Fruit fly (Drosophila melanogaster) whole organism, embryonic: ENCODE data around the gene CG2129.

Experiments
- CG10267 ChIP-seq: fragments of 200-800 bp; sonication (Bioruptor generic); optimal IDR thresholded peaks from 2 replicates; lab custom pipeline; 2018; ENCODE audit warnings: missing biosample characterization, mild to moderate bottlenecking, missing genetic modification characterization, moderate library complexity
- CG11696 ChIP-seq: fragments of 200-800 bp; sonication (Bioruptor generic); IDR thresholded peaks from 2 replicates; pipeline ENCODE4 v1.3.6; 2022; ENCODE audit warnings: missing biosample characterization, missing genetic modification characterization
- CG11723 ChIP-seq: fragments of 200-800 bp; sonication (Bioruptor generic); optimal IDR thresholded peaks from 2 replicates; lab custom pipeline; 2017; ENCODE audit warnings: missing biosample characterization, mild to moderate bottlenecking, missing genetic modification characterization
- CG12104 ChIP-seq: fragments of 200-800 bp; sonication (Bioruptor generic); optimal IDR thresholded peaks from 3 replicates; lab custom pipeline; 2016; ENCODE audit warnings: missing biosample characterization, missing genetic modification characterization
- CG13775 ChIP-seq: fragments of 200-800 bp; sonication (Bioruptor generic); optimal IDR thresholded peaks from 3 replicates; lab custom pipeline; 2017; ENCODE audit warnings: missing biosample characterization, mild to moderate bottlenecking, missing genetic modification characterization
- CG14441 ChIP-seq: fragments of 200-800 bp; sonication (Bioruptor generic); IDR thresholded peaks from 2 replicates; pipeline ENCODE4 v1.3.6; 2022; ENCODE audit warnings: missing biosample characterization, missing genetic modification characterization
- CG1602 ChIP-seq: fragments of 200-800 bp; sonication (Bioruptor generic); optimal IDR thresholded peaks from 3 replicates; lab custom pipeline; 2016; ENCODE audit warnings: missing biosample characterization, missing genetic modification characterization
- CG16779 ChIP-seq: fragments of 200-800 bp; sonication (Bioruptor generic); IDR thresholded peaks from 2 replicates; pipeline ENCODE4 v1.3.6; 2022; ENCODE audit warnings: missing biosample characterization, missing genetic modification characterization
- CG17361 ChIP-seq: fragments of 200-800 bp; sonication (Bioruptor generic); IDR thresholded peaks from 3 replicates; pipeline ENCODE4 v1.3.6; 2022; ENCODE audit warnings: missing biosample characterization, missing genetic modification characterization
- CG2678 ChIP-seq: fragments of 200-800 bp; sonication (Bioruptor generic); optimal IDR thresholded peaks from 3 replicates; lab custom pipeline; 2019; ENCODE audit warnings: missing biosample characterization, mild to moderate bottlenecking, missing genetic modification characterization, moderate library complexity
- CG3995 ChIP-seq: fragments of 200-800 bp; sonication (Bioruptor generic); optimal IDR thresholded peaks from 3 replicates; lab custom pipeline; 2016; ENCODE audit warnings: missing biosample characterization, missing genetic modification characterization
- CG4282 ChIP-seq: fragments of 200-800 bp; sonication (Bioruptor generic); optimal IDR thresholded peaks from 2 replicates; lab custom pipeline; 2016; ENCODE audit warnings: missing biosample characterization, missing genetic modification characterization
- CG4404 ChIP-seq: fragments of 200-800 bp; sonication (Bioruptor generic); IDR thresholded peaks from 2 replicates; pipeline ENCODE4 v1.3.6; 2022; ENCODE audit warnings: missing biosample characterization, missing genetic modification characterization
- CG4617 ChIP-seq: fragments of 200-800 bp; sonication (Bioruptor generic); optimal IDR thresholded peaks from 3 replicates; lab custom pipeline; 2016; ENCODE audit warnings: missing biosample characterization, missing genetic modification characterization, borderline replicate concordance
- CG4820 ChIP-seq: fragments of 200-800 bp; sonication (Bioruptor generic); optimal IDR thresholded peaks from 3 replicates; lab custom pipeline; 2016; ENCODE audit warnings: missing biosample characterization, missing genetic modification characterization
- CG5953 ChIP-seq: fragments of 200-800 bp; sonication (Bioruptor generic); IDR thresholded peaks from 2 replicates; pipeline ENCODE4 v1.3.6; 2022; ENCODE audit warnings: missing biosample characterization, missing genetic modification characterization
- CG6854 ChIP-seq: fragments of 200-800 bp; sonication (Bioruptor generic); optimal IDR thresholded peaks from 3 replicates; lab custom pipeline; 2017; ENCODE audit warnings: missing biosample characterization, mild to moderate bottlenecking, missing genetic modification characterization
- CG8765 ChIP-seq: fragments of 200-800 bp; sonication (Bioruptor generic); IDR thresholded peaks from 2 replicates; pipeline ENCODE4 v1.3.6; 2022; ENCODE audit warnings: missing biosample characterization, missing genetic modification characterization
- CG8924 ChIP-seq: fragments of 200-800 bp; optimal IDR thresholded peaks from 3 replicates; lab custom pipeline; 2019; ENCODE audit warnings: missing biosample characterization, mild to moderate bottlenecking, missing genetic modification characterization, moderate library complexity
- CG9932 ChIP-seq: fragments of 200-800 bp; sonication (Bioruptor generic); IDR thresholded peaks from 2 replicates; pipeline ENCODE4 v1.3.6; 2022; ENCODE audit warnings: missing biosample characterization, missing genetic modification characterization
- Chrac-16 ChIP-seq: fragments of 200-800 bp; sonication (Bioruptor generic); optimal IDR thresholded peaks from 3 replicates; lab custom pipeline; 2016; ENCODE audit warnings: missing biosample characterization, missing genetic modification characterization
- CkIIα-i1 ChIP-seq: fragments of 200-800 bp; sonication (Bioruptor generic); IDR thresholded peaks from 2 replicates; pipeline ENCODE4 v1.3.6; 2022; ENCODE audit warnings: missing biosample characterization, missing genetic modification characterization
- Dek ChIP-seq: fragments of 200-800 bp; sonication (Bioruptor generic); optimal IDR thresholded peaks from 3 replicates; lab custom pipeline; 2019; ENCODE audit warnings: missing biosample characterization, mild to moderate bottlenecking, missing genetic modification characterization, moderate library complexity
- Doc2 ChIP-seq: fragments of 200-800 bp; sonication (Bioruptor generic); IDR thresholded peaks from 2 replicates; pipeline ENCODE4 v1.3.6; 2022; ENCODE audit warnings: missing biosample characterization, missing genetic modification characterization
- MBD-R2 ChIP-seq: fragments of 200-800 bp; sonication (Bioruptor generic); IDR thresholded peaks from 2 replicates; pipeline ENCODE4 v1.3.6; 2022; ENCODE audit warnings: missing biosample characterization, missing genetic modification characterization
- NfI ChIP-seq: fragments of 200-800 bp; sonication (Bioruptor generic); optimal IDR thresholded peaks from 3 replicates; lab custom pipeline; 2018; ENCODE audit warnings: missing biosample characterization, mild to moderate bottlenecking, missing genetic modification characterization, moderate library complexity
- Opbp ChIP-seq: fragments of 200-800 bp; sonication (Bioruptor generic); IDR thresholded peaks from 3 replicates; pipeline ENCODE4 v1.3.6; 2022; ENCODE audit warnings: missing biosample characterization, missing genetic modification characterization; ENCODE audit not compliant: partially characterized antibody
- Optix ChIP-seq: fragments of 200-800 bp; sonication (Bioruptor generic); IDR thresholded peaks from 3 replicates; pipeline ENCODE4 v1.3.6; 2022; ENCODE audit warnings: missing biosample characterization, missing genetic modification characterization
- Rfx ChIP-seq: fragments of 200-800 bp; sonication (Bioruptor generic); IDR thresholded peaks from 2 replicates; pipeline ENCODE4 v1.3.6; 2022; ENCODE audit warnings: missing biosample characterization, missing genetic modification characterization
- Xrp1 ChIP-seq: fragments of 200-800 bp; sonication (Bioruptor generic); IDR thresholded peaks from 2 replicates; pipeline ENCODE4 v1.3.6; 2022; ENCODE audit warnings: missing biosample characterization, missing genetic modification characterization
- cas ChIP-seq: fragments of 200-800 bp; sonication (Bioruptor generic); IDR thresholded peaks from 2 replicates; pipeline ENCODE4 v1.3.6; 2022; ENCODE audit warnings: missing biosample characterization, missing genetic modification characterization
- cg ChIP-seq: fragments of 200-800 bp; sonication (Bioruptor generic); optimal IDR thresholded peaks from 3 replicates; lab custom pipeline; 2019; ENCODE audit warnings: missing biosample characterization, mild to moderate bottlenecking, missing genetic modification characterization, moderate library complexity
- dmrt11E ChIP-seq: fragments of 200-800 bp; sonication (Bioruptor generic); optimal IDR thresholded peaks from 3 replicates; lab custom pipeline; 2018; ENCODE audit warnings: missing biosample characterization, mild to moderate bottlenecking, missing genetic modification characterization, moderate library complexity
- esg ChIP-seq: fragments of 200-800 bp; sonication (Bioruptor generic); conservative IDR thresholded peaks from 2 replicates; pipeline ENCODE4 v1.3.6; 2022; ENCODE audit warnings: missing biosample characterization, missing genetic modification characterization
- gcm ChIP-seq: fragments of 200-800 bp; sonication (Bioruptor generic); optimal IDR thresholded peaks from 2 replicates; lab custom pipeline; 2019; ENCODE audit warnings: missing biosample characterization, mild to moderate bottlenecking, missing genetic modification characterization, moderate library complexity
- grau ChIP-seq: fragments of 200-800 bp; optimal IDR thresholded peaks from 3 replicates; lab custom pipeline; 2019; ENCODE audit warnings: missing biosample characterization, mild to moderate bottlenecking, missing genetic modification characterization, moderate library complexity
- gsb-n ChIP-seq: fragments of 200-800 bp; sonication (Bioruptor generic); optimal IDR thresholded peaks from 3 replicates; lab custom pipeline; 2018; ENCODE audit warnings: missing biosample characterization, mild to moderate bottlenecking, missing genetic modification characterization
- ham ChIP-seq: fragments of 200-800 bp; sonication (Bioruptor generic); IDR thresholded peaks from 2 replicates; pipeline ENCODE4 v1.3.6; 2022; ENCODE audit warnings: missing biosample characterization, missing genetic modification characterization
- jing ChIP-seq: fragments of 200-800 bp; sonication (Bioruptor generic); optimal IDR thresholded peaks from 2 replicates; lab custom pipeline; 2018; ENCODE audit warnings: missing biosample characterization, mild to moderate bottlenecking, missing genetic modification characterization
- lov ChIP-seq, 2 experiments: fragments of 200-800 bp in 1 of 2; fragments of >200 bp in 1 of 2; sonication (Bioruptor generic) in 1 of 2; IDR thresholded peaks in 1 of 2; optimal IDR thresholded peaks in 1 of 2; 2 replicates in 1 of 2; 3 replicates in 1 of 2; pipeline versions ENCODE4 v1.3.6 to Lab custom; 2017 to 2022; ENCODE audit warnings: missing biosample characterization in 1 of 2, missing genetic modification characterization in 1 of 2
- otp ChIP-seq: fragments of 200-800 bp; sonication (Bioruptor generic); IDR thresholded peaks from 3 replicates; pipeline ENCODE4, ENCODE4 v1.3.6; 2022; ENCODE audit warnings: missing biosample characterization, missing genetic modification characterization
- psq ChIP-seq: fragments of 200-800 bp; sonication (Bioruptor generic); optimal IDR thresholded peaks from 2 replicates; lab custom pipeline; 2017; ENCODE audit warnings: missing biosample characterization, missing genetic modification characterization
- ranshi ChIP-seq: fragments of 200-800 bp; sonication (Bioruptor generic); IDR thresholded peaks from 2 replicates; pipeline ENCODE4 v1.3.6; 2022; ENCODE audit warnings: missing biosample characterization, missing genetic modification characterization
- rib ChIP-seq: fragments of 200-800 bp; sonication (Bioruptor generic); IDR thresholded peaks from 2 replicates; pipeline ENCODE4 v1.3.6; 2022; ENCODE audit warnings: missing biosample characterization, missing genetic modification characterization
- sc ChIP-seq, 3 experiments: fragments of >200 bp in 2 of 3; fragments of 200-800 bp in 1 of 3; sonication (Bioruptor generic) in 1 of 3; optimal IDR thresholded peaks; 2 replicates in 2 of 3; 3 replicates in 1 of 3; lab custom pipeline; 2017; ENCODE audit warnings: mild to moderate bottlenecking in 1 of 3, missing biosample characterization in 1 of 3, missing genetic modification characterization in 1 of 3, missing genetic modification reagents in 1 of 3
- sd ChIP-seq: fragments of 200-800 bp; sonication (Bioruptor generic); optimal IDR thresholded peaks from 3 replicates; lab custom pipeline; 2018; ENCODE audit warnings: missing biosample characterization, mild to moderate bottlenecking, missing genetic modification characterization, moderate library complexity
- sens ChIP-seq: fragments of 200-800 bp; sonication (Bioruptor generic); peaks from one replicate; lab custom pipeline; 2016; ENCODE audit warnings: missing biosample characterization, missing genetic modification characterization
- seq ChIP-seq: fragments of 200-800 bp; sonication (Bioruptor generic); IDR thresholded peaks from 2 replicates; pipeline ENCODE4 v1.3.6; 2022; ENCODE audit warnings: missing biosample characterization, missing genetic modification characterization
- sna ChIP-seq: fragments of 200-800 bp; sonication (Bioruptor generic); IDR thresholded peaks from 2 replicates; pipeline ENCODE4 v1.3.6; 2022; ENCODE audit warnings: missing biosample characterization, missing genetic modification characterization; ENCODE audit not compliant: partially characterized antibody
- tio ChIP-seq: fragments of 200-800 bp; sonication (Bioruptor generic); optimal IDR thresholded peaks from 2 replicates; lab custom pipeline; 2017; ENCODE audit warnings: missing biosample characterization, missing genetic modification characterization, inconsistent platforms
- trh ChIP-seq: fragments of 200-800 bp; sonication (Bioruptor generic); optimal IDR thresholded peaks from 2 replicates; lab custom pipeline; 2016; ENCODE audit warnings: missing biosample characterization, missing genetic modification characterization
- ttk ChIP-seq: fragments of 200-800 bp; sonication (Bioruptor generic); IDR thresholded peaks from 2 replicates; pipeline ENCODE4 v2.1.2; 2022; ENCODE audit warnings: missing biosample characterization, missing genetic modification characterization

CG2129 gene

dm6 chrX:8112715-8113114, 32.9 kb upstream of the CG2129 start (continued):
- TF ChIP-seq cg (no peak), psq (GFP tag; lab: Kevin White, UChicago) (no peak), CG8924 (tag; lab: Kevin White, UChicago) (no peak), CG4617 (no peak), jing (GFP tag; lab: Kevin White, UChicago) (no peak), CG2678 (tag; lab: Kevin White, UChicago) (peak; percentile 57), CG14441 (GFP tag; lab: Robert Waterston, UW) (peak; percentile 41), Xrp1 (GFP tag; lab: Robert Waterston, UW) (no peak), cas (GFP tag; lab: Robert Waterston, UW) (no peak), Opbp (GFP tag; lab: Robert Waterston, UW) (no peak), lov (optimal IDR thresholded peaks at IDR 0.05; lab: Kevin White, UChicago) (no peak), lov (GFP tag; IDR thresholded peaks at IDR 0.05; lab: Robert Waterston, UW) (no peak), Doc2 (GFP tag; lab: Robert Waterston, UW) (no peak), tio (GFP tag; lab: Kevin White, UChicago) (no peak), grau (no peak), CG12104 (no peak), sna (no peak), esg (GFP tag; lab: Robert Waterston, UW) (peak; percentile 36; the same call in 1 of the 2 replicates), otp (no peak), CG4404 (GFP tag; lab: Robert Waterston, UW) (no peak), gcm (no peak), CG13775 (GFP tag; lab: Kevin White, UChicago) (peak; percentile 32), CkIIα-i1 (GFP tag; lab: Robert Waterston, UW) (no peak), rib (GFP tag; lab: Robert Waterston, UW) (no peak), ranshi (GFP tag; lab: Robert Waterston, UW) (peak; percentile 15; the same call in 1 of the 2 replicates), Rfx (GFP tag; lab: Robert Waterston, UW) (peak; percentile 70), Dek (tag; lab: Kevin White, UChicago) (peak; percentile 26), CG11696 (GFP tag; lab: Robert Waterston, UW) (no peak), MBD-R2 (peak; percentile 29; the same call in 1 of the 2 replicates), CG6854 (GFP tag; lab: Kevin White, UChicago) (no peak), ttk (GFP tag; lab: Robert Waterston, UW) (no peak), CG4820 (GFP tag; lab: Kevin White, UChicago) (no peak), CG3995 (GFP tag; lab: Kevin White, UChicago) (no peak), trh (GFP tag; lab: Kevin White, UChicago) (no peak), CG10267 (tag; lab: Kevin White, UChicago) (no peak), CG17361 (no peak), CG11723 (GFP tag; lab: Kevin White, UChicago) (no peak), dmrt11E (tag; lab: Kevin White, UChicago) (no peak), seq (GFP tag; lab: Robert Waterston, UW) (no peak), Optix (GFP tag; lab: Robert Waterston, UW) (no peak), CG4282 (GFP tag; lab: Kevin White, UChicago) (no peak), sc (optimal IDR thresholded peaks at IDR 0.05; lab: Kevin White, UChicago) (no peak), sc (GFP tag; optimal IDR thresholded peaks at IDR 0.05; lab: Kevin White, UChicago) (no peak), Chrac-16 (GFP tag; lab: Kevin White, UChicago) (no peak), ham (GFP tag; lab: Robert Waterston, UW) (0 out of 2 replicates have a peak, but pooled peaks have one; percentile 14), CG9932 (GFP tag; lab: Robert Waterston, UW) (peak; percentile 52), NfI (GFP tag; lab: Kevin White, UChicago) (peak; percentile 39), sd (tag; lab: Kevin White, UChicago) (no peak), CG16779 (GFP tag; lab: Robert Waterston, UW) (no peak), gsb-n (tag; lab: Kevin White, UChicago) (no peak), CG5953 (no peak), sens (GFP tag; lab: Kevin White, UChicago) (peak; percentile 47), CG1602 (GFP tag; lab: Kevin White, UChicago) (no peak), CG8765 (GFP tag; lab: Robert Waterston, UW) (no peak)
